Worm (Caenorhabditis elegans) whole organism, L1 larva: ENCODE data around the gene F46C5.6.

ENCODE experiments used
- ama-1 ChIP-seq: fragments of 150-350 bp; optimal IDR thresholded peaks from 2 replicates; lab custom pipeline; 2014
- ceh-90 ChIP-seq: sonication (generic microtip); optimal IDR thresholded peaks from 2 replicates; lab custom pipeline; 2016; ENCODE audit warnings: missing genetic modification characterization, missing compliant biosample characterization
- fkh-10 ChIP-seq: sonication (generic microtip); optimal IDR thresholded peaks from 2 replicates; lab custom pipeline; 2017; ENCODE audit warnings: missing biosample characterization, missing genetic modification reagents, missing genetic modification characterization
- fos-1 ChIP-seq: fragments of 150-350 bp; optimal IDR thresholded peaks from 2 replicates; lab custom pipeline; 2014; ENCODE audit warnings: missing biosample characterization, missing genetic modification characterization
- mdl-1 ChIP-seq, 2 experiments: fragments of 150-350 bp; optimal IDR thresholded peaks; 2 replicates each; lab custom pipeline; 2014 to 2017; ENCODE audit warnings: missing biosample characterization in 2 of 2, missing genetic modification characterization in 2 of 2, inconsistent platforms in 1 of 2
- ztf-11 ChIP-seq, 2 experiments: sonication (generic microtip); optimal IDR thresholded peaks; 2 replicates each; lab custom pipeline; 2016 to 2017; ENCODE audit warnings: missing genetic modification characterization in 2 of 2, missing biosample characterization in 1 of 2, missing compliant biosample characterization in 1 of 2

ce11 chrII:8821140-8821595, 23.1 kb downstream of the F46C5.6 start, which contains the start of gene F46C5.1:
- TF ChIP-seq ama-1 (lab: Kevin White, UChicago): no peak
- TF ChIP-seq ceh-90: no peak
- TF ChIP-seq ztf-11 (tag; optimal IDR thresholded peaks at IDR 0.05; lab: Kevin White, UChicago): no peak
- TF ChIP-seq mdl-1 (tag; optimal IDR thresholded peaks at IDR 0.05; lab: Kevin White, UChicago): no peak
- no peak for TF ChIP-seq fos-1 (tag; lab: Kevin White, UChicago)
- TF ChIP-seq fkh-10 (GFP tag; lab: Kevin White, UChicago): no peak
